Fruit fly (Drosophila melanogaster): Measurements from ENCODE around the gene dop.
A peak's percentile ranks its signal among the peaks of the same experiment; 100 is the strongest.

Gene dop

dm6 chr3L:15580487-15580886 lies 14.7 kb downstream of the dop start, which contains the start of the genes mrn and CG12301 (continued):
- TF ChIP-seq CG30431 (GFP tag; optimal IDR thresholded peaks at IDR 0.05), result peak; percentile 9
- TF ChIP-seq CG10462 (GFP tag; optimal IDR thresholded peaks at IDR 0.05), result peak; percentile 34
- peak; percentile 44 for TF ChIP-seq CG18011 (GFP tag; optimal IDR thresholded peaks at IDR 0.05)
- peak; percentile 50 for TF ChIP-seq CG5245 (GFP tag; optimal IDR thresholded peaks at IDR 0.05)
- TF ChIP-seq lilli (GFP tag; optimal IDR thresholded peaks at IDR 0.05), result peak; percentile 87
- peak; percentile 83 for TF ChIP-seq CG18262 (tag; optimal IDR thresholded peaks at IDR 0.05)
- TF ChIP-seq CG30020 (tag; optimal IDR thresholded peaks at IDR 0.05), result peak; percentile 59
- TF ChIP-seq Camta (GFP tag; optimal IDR thresholded peaks at IDR 0.05), result peak; percentile 56
- peak; percentile 96 for TF ChIP-seq unc-4 (GFP tag; IDR thresholded peaks at IDR 0.05; ENCODE audit: partially characterized antibody)
- peak; percentile 66 for TF ChIP-seq stwl (tag; optimal IDR thresholded peaks at IDR 0.05)
- peak; percentile 94 for TF ChIP-seq al (GFP tag; IDR thresholded peaks at IDR 0.05)
- TF ChIP-seq mld (GFP tag; IDR thresholded peaks at IDR 0.05; ENCODE audit: partially characterized antibody), result peak; percentile 63; the same call in 1 of the 3 replicates
- peak; percentile 54; the same call in 1 of the 3 replicates for TF ChIP-seq z (GFP tag; IDR thresholded peaks at IDR 0.05)
- TF ChIP-seq phol (tag; optimal IDR thresholded peaks at IDR 0.05), result peak; percentile 89
- TF ChIP-seq CG15011 (GFP tag; optimal IDR thresholded peaks at IDR 0.05), result no peak
- TF ChIP-seq Optix (GFP tag; IDR thresholded peaks at IDR 0.05), result peak; percentile 34; the same call in 1 of the 3 replicates
- peak; percentile 97 for TF ChIP-seq Dll (GFP tag; IDR thresholded peaks at IDR 0.05; ENCODE audit: partially characterized antibody)
- peak; percentile 66 for TF ChIP-seq NfI (GFP tag; optimal IDR thresholded peaks at IDR 0.05)
- TF ChIP-seq CG6791 (GFP tag; IDR thresholded peaks at IDR 0.05; ENCODE audit: partially characterized antibody), result peak; percentile 84
- peak; percentile 77 for TF ChIP-seq HmgZ (tag; optimal IDR thresholded peaks at IDR 0.05)
- peak; percentile 69 for TF ChIP-seq kah (GFP tag; optimal IDR thresholded peaks at IDR 0.05)
- TF ChIP-seq Abd-B (GFP tag; optimal IDR thresholded peaks at IDR 0.05), result no peak
- TF ChIP-seq CG10267 (tag; optimal IDR thresholded peaks at IDR 0.05), result peak; percentile 73
- peak; percentile 89 for TF ChIP-seq Dref (GFP tag; IDR thresholded peaks at IDR 0.05)
- peak; percentile 49 to 89 for TF ChIP-seq crp (GFP tag; optimal IDR thresholded peaks at IDR 0.05)
- no peak for TF ChIP-seq sug (tag; optimal IDR thresholded peaks at IDR 0.05)
- TF ChIP-seq Ptx1 (GFP tag; IDR thresholded peaks at IDR 0.05), result peak; percentile 87
- peak; percentile 40 for TF ChIP-seq CG34376 (GFP tag; optimal IDR thresholded peaks at IDR 0.05)
- TF ChIP-seq cwo (GFP tag; optimal IDR thresholded peaks at IDR 0.05), result peak; percentile 95
- peak; percentile 28 for TF ChIP-seq Antp (GFP tag; optimal IDR thresholded peaks at IDR 0.05)
- TF ChIP-seq CG13123 (GFP tag; optimal IDR thresholded peaks at IDR 0.05), result peak; percentile 11
- TF ChIP-seq knrl (GFP tag; IDR thresholded peaks at IDR 0.05; ENCODE audit: partially characterized antibody), result peak; percentile 95
- TF ChIP-seq CG4404 (GFP tag; IDR thresholded peaks at IDR 0.05), result peak; percentile 90
- peak; percentile 94 for TF ChIP-seq lmd (GFP tag; IDR thresholded peaks at IDR 0.05)

- peak; percentile 47 for TF ChIP-seq Sry-δ (GFP tag; optimal IDR thresholded peaks at IDR 0.05)
- no peak for TF ChIP-seq Ets65A (GFP tag)
- TF ChIP-seq CG17186 (GFP tag; optimal IDR thresholded peaks at IDR 0.05), result peak; percentile 23
- TF ChIP-seq bab2 (GFP tag; optimal IDR thresholded peaks at IDR 0.05), result no peak
- TF ChIP-seq Bgb (GFP tag; IDR thresholded peaks at IDR 0.05; ENCODE audit: partially characterized antibody), result peak; percentile 35
- TF ChIP-seq Dp (GFP tag; optimal IDR thresholded peaks at IDR 0.05), result peak; percentile 83
- TF ChIP-seq phol (tag; optimal IDR thresholded peaks at IDR 0.05), result peak; percentile 0
- peak; percentile 49 for TF ChIP-seq unc-4 (GFP tag; IDR thresholded peaks at IDR 0.05; ENCODE audit: partially characterized antibody)
- TF ChIP-seq Myb (GFP tag; optimal IDR thresholded peaks at IDR 0.05), result peak; percentile 72
- peak; percentile 46; the same call in 1 of the 3 replicates for TF ChIP-seq HLH4C (GFP tag; IDR thresholded peaks at IDR 0.05; ENCODE audit: partially characterized antibody)
- TF ChIP-seq CG13775 (GFP tag; optimal IDR thresholded peaks at IDR 0.05), result peak; percentile 100
- 0 out of 2 replicates have a peak, but pooled peaks have one; percentile 50 for TF ChIP-seq bbx (GFP tag; IDR thresholded peaks at IDR 0.05; ENCODE audit: partially characterized antibody)
- TF ChIP-seq dm (GFP tag; optimal IDR thresholded peaks at IDR 0.05), result peak; percentile 34
- peak; percentile 80 for TF ChIP-seq gfzf (GFP tag; optimal IDR thresholded peaks at IDR 0.05)
- TF ChIP-seq CG16779 (GFP tag; IDR thresholded peaks at IDR 0.05), result 0 out of 2 replicates have a peak, but pooled peaks have one; percentile 29
- peak; percentile 24; the same call in 1 of the 2 replicates for TF ChIP-seq CG3847 (GFP tag; IDR thresholded peaks at IDR 0.05)
- no peak for TF ChIP-seq mirr (GFP tag; optimal IDR thresholded peaks at IDR 0.05)
- TF ChIP-seq grn (GFP tag; optimal IDR thresholded peaks at IDR 0.05), result no peak
Observed at dm6 chr3L:15583504-15583903, 17.7 kb downstream of the dop start, which contains the start of gene AIMP2. TSS of gene AIMP2 (plus strand) at chr3L:15583638.

Data from whole organism, embryonic.